Worm (Caenorhabditis elegans): ENCODE measurements around the gene C17A2.3.

C17A2.3 gene

DNA sequence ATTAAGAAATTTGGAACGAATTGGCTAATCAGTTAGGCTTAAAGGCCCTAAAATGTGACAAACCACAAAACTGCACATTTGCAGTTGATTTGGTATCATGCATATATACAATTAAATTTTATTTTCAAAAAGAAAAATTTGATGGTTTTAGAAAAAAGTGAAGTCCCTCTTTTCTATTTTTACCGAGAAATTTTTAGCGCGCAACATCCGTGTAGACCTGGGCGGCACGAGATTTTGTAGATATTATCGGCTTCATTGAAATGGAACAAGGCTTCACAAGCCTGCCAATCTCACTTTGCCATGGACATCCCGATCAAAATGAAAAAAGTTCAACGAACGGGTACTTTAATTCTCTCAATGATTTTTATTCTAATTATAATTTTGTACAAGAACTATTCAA, 2.6 kb downstream of the C17A2.3 start, which contains the start of gene C17A2.2:
TSS of gene C17A2.2 (plus strand) at position 301 of the 400 bp plus-strand sequence.
- no peak for TF ChIP-seq nhr-11 (tag; optimal IDR thresholded peaks at IDR 0.05)
- TF ChIP-seq unc-55 (GFP tag; optimal IDR thresholded peaks at IDR 0.05), result no peak
- no peak for TF ChIP-seq unc-62 (GFP tag; optimal IDR thresholded peaks at IDR 0.05)
- TF ChIP-seq nhr-77 (tag; optimal IDR thresholded peaks at IDR 0.05), result no peak
- TF ChIP-seq mab-5 (tag; optimal IDR thresholded peaks at IDR 0.05), result no peak
- TF ChIP-seq nhr-10 (tag; optimal IDR thresholded peaks at IDR 0.05), result no peak

DNA sequence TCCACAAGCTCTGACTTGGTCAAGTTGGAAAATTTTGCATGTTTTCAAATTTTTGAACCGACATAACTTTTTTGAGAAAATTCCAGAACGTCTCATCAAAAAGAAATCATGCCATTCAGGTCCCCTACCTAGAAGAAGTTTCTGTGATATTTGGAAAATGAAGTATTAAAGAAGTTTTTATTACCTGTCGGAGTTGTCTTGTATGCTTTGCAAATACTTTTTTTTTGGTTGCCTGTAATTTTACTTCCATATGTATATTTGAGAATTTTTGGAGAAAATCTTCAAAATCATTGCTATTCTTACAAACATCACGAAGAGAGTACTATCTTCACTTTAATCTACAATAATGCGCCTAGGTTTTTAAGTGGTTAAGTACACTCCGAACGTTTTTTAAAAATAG, 7.2 kb downstream of the C17A2.3 start, which contains the start of gene nhr-72:
TSS of gene nhr-72 (minus strand) at position 101 of the 400 bp plus-strand sequence.
- no peak for TF ChIP-seq dmd-4 (tag; optimal IDR thresholded peaks at IDR 0.05)
- no peak for TF ChIP-seq skn-1 (tag; optimal IDR thresholded peaks at IDR 0.05)
- TF ChIP-seq snpc-4 (tag; optimal IDR thresholded peaks at IDR 0.05), result no peak
- TF ChIP-seq Y55F3AM.14 (GFP tag; optimal IDR thresholded peaks at IDR 0.05), result no peak
- TF ChIP-seq sma-3 (GFP tag; optimal IDR thresholded peaks at IDR 0.05), result no peak
- TF ChIP-seq aly-2 (tag; optimal IDR thresholded peaks at IDR 0.05), result no peak
- no peak for TF ChIP-seq zag-1 (tag; optimal IDR thresholded peaks at IDR 0.05)
- no peak for TF ChIP-seq gmeb-1 (tag; optimal IDR thresholded peaks at IDR 0.05)

DNA sequence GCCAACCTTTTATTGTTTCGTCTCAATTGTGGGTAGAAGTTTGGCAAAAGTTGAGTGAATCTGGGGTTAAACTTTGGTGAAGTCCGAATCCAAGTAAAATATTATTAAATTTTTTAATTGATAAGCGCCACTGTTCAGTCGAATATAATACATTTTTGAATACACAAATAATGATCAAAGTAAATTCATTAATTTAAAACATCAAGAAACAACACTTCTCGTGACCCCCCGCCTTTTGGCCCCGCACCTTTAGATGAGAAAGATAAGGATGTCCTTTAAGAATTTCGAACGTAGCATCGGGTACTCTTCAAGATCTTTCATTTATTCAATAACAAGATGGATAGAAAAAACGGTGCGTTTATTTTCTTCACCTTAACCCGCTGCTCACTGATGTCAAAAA, 9.2 kb downstream of the C17A2.3 start, which contains the start of gene nhr-257:
TSS of gene nhr-257 (plus strand) at position 301 of the 400 bp plus-strand sequence.
- TF ChIP-seq nhr-6 (tag; optimal IDR thresholded peaks at IDR 0.05) (no peak), mab-5 (tag; optimal IDR thresholded peaks at IDR 0.05) (no peak), crh-2 (tag; optimal IDR thresholded peaks at IDR 0.05) (no peak), alr-1 (tag; optimal IDR thresholded peaks at IDR 0.05) (no peak)

DNA sequence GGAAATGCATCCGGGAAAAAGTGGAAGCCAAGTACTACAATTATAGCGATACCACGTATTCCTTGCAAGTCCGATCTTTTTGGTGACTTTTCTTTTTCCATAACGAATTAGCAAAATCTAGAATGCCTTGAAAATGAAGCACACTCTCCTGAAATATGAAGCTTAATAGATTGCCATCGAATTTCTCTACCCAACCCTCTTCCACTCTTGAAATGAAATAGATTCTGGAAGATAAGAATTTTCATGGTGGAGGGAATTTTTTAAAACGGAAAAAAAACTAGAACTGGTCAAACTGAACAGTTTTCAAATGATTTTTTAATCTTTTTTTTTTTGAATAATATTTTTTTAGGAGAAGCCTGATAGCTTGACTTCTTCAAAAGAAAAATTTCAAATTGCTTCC, 17.4 kb downstream of the C17A2.3 start, which contains the start of gene oac-11:
TSS of gene oac-11 (minus strand) at position 101 of the 400 bp plus-strand sequence.
- no peak for TF ChIP-seq nhr-25 (tag; optimal IDR thresholded peaks at IDR 0.05)
- TF ChIP-seq fos-1 (tag; optimal IDR thresholded peaks at IDR 0.05), result no peak
- no peak for TF ChIP-seq skn-1 (tag; optimal IDR thresholded peaks at IDR 0.05)
- no peak for TF ChIP-seq ztf-11 (tag; optimal IDR thresholded peaks at IDR 0.05)
- no peak for TF ChIP-seq lin-13 (GFP tag; optimal IDR thresholded peaks at IDR 0.05)
- TF ChIP-seq sma-9 (GFP tag; optimal IDR thresholded peaks at IDR 0.05), result no peak
- TF ChIP-seq sma-9 (tag; optimal IDR thresholded peaks at IDR 0.05), result no peak
- TF ChIP-seq sem-4 (tag; optimal IDR thresholded peaks at IDR 0.05), result no peak
- TF ChIP-seq nhr-6 (tag; optimal IDR thresholded peaks at IDR 0.05), result no peak
- no peak for TF ChIP-seq ceh-82 (tag; optimal IDR thresholded peaks at IDR 0.05)
- TF ChIP-seq snpc-4 (tag; optimal IDR thresholded peaks at IDR 0.05), result no peak
- TF ChIP-seq lsy-2 (tag; optimal IDR thresholded peaks at IDR 0.05), result no peak
- no peak for TF ChIP-seq zag-1 (tag; optimal IDR thresholded peaks at IDR 0.05)
- no peak for TF ChIP-seq nhr-10 (tag; optimal IDR thresholded peaks at IDR 0.05)
- TF ChIP-seq peb-1 (tag; optimal IDR thresholded peaks at IDR 0.05), result no peak
- no peak for TF ChIP-seq nhr-237 (tag; optimal IDR thresholded peaks at IDR 0.05)
- no peak for TF ChIP-seq unc-62 (GFP tag; optimal IDR thresholded peaks at IDR 0.05)
- TF ChIP-seq sma-3 (GFP tag; optimal IDR thresholded peaks at IDR 0.05), result no peak
- no peak for TF ChIP-seq lin-39 (tag; optimal IDR thresholded peaks at IDR 0.05)
- no peak for TF ChIP-seq C34F6.9 (tag; optimal IDR thresholded peaks at IDR 0.05)

DNA sequence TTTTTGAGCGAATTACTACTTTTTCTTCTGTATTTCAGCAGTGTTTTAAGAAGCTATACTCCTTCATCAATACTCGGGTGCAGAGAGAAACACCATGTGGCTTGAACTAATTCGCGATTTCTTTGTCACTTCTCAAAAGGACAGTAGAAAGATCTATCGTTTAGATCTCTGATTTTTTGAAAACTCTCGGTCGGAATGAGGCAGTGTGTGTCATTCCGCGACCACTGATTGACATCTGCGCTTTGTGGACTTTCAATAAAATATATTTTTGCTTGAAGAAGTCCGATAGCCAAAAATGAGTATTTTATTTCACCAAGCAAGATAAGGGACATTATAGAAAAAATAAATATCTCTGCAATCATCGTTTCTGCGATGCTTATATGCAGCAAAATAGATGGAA, 18.6 kb downstream of the C17A2.3 start:
- TF ChIP-seq elt-1 (tag; optimal IDR thresholded peaks at IDR 0.05) (peak; percentile 76), skn-1 (tag; optimal IDR thresholded peaks at IDR 0.05) (no peak)

DNA sequence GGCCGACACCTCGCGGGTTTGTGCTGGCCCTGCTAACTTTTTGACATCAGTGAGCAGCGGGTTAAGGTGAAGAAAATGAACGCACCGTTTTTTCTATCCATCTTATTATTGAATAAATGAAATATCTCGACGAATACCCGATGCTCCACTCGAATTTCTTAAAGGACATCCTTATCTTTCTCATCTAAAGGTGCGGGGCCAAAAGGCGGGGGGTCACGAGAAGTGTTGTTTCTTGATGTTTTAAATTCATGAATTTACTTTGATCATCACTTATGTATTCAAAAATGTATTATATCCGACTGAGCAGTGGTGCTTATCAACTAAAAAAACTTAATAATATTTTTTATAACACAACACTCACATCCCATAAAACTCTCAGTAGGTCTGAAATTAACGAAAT, 21.2 kb downstream of the C17A2.3 start, which contains the start of gene nhr-261:
TSS of gene nhr-261 (minus strand) at position 101 of the 400 bp plus-strand sequence.
- TF ChIP-seq nhr-11 (tag; optimal IDR thresholded peaks at IDR 0.05), result no peak
- no peak for TF ChIP-seq nhr-10 (tag; optimal IDR thresholded peaks at IDR 0.05)
- TF ChIP-seq peb-1 (tag; optimal IDR thresholded peaks at IDR 0.05), result no peak
- TF ChIP-seq nhr-12 (tag; optimal IDR thresholded peaks at IDR 0.05), result no peak
- no peak for TF ChIP-seq crh-2 (tag; optimal IDR thresholded peaks at IDR 0.05)
- TF ChIP-seq lin-13 (GFP tag; optimal IDR thresholded peaks at IDR 0.05), result no peak
- TF ChIP-seq mdl-1 (tag; optimal IDR thresholded peaks at IDR 0.05), result no peak
- TF ChIP-seq egl-27 (tag; optimal IDR thresholded peaks at IDR 0.05), result no peak
- TF ChIP-seq nhr-77 (tag; optimal IDR thresholded peaks at IDR 0.05), result no peak
- no peak for TF ChIP-seq blmp-1 (tag; optimal IDR thresholded peaks at IDR 0.05; ENCODE audit: insufficient read depth)
- TF ChIP-seq ztf-4 (tag; optimal IDR thresholded peaks at IDR 0.05), result no peak
- TF ChIP-seq ztf-1 (GFP tag; conservative IDR thresholded peaks at IDR 0.05), result no peak
- no peak for TF ChIP-seq sma-3 (GFP tag; optimal IDR thresholded peaks at IDR 0.05)
- TF ChIP-seq ztf-11 (tag; optimal IDR thresholded peaks at IDR 0.05), result no peak
- TF ChIP-seq elt-3 (tag; optimal IDR thresholded peaks at IDR 0.05), result no peak
- no peak for TF ChIP-seq nhr-129 (tag; optimal IDR thresholded peaks at IDR 0.05)
- no peak for TF ChIP-seq elt-1 (tag; optimal IDR thresholded peaks at IDR 0.05)
- no peak for TF ChIP-seq nhr-6 (tag; optimal IDR thresholded peaks at IDR 0.05)
- TF ChIP-seq sma-9 (GFP tag; optimal IDR thresholded peaks at IDR 0.05), result no peak
- TF ChIP-seq sma-9 (tag; optimal IDR thresholded peaks at IDR 0.05), result no peak
